Worm (Caenorhabditis elegans): ENCODE data around the gene C53A5.2.

The C53A5.2 gene

DNA sequence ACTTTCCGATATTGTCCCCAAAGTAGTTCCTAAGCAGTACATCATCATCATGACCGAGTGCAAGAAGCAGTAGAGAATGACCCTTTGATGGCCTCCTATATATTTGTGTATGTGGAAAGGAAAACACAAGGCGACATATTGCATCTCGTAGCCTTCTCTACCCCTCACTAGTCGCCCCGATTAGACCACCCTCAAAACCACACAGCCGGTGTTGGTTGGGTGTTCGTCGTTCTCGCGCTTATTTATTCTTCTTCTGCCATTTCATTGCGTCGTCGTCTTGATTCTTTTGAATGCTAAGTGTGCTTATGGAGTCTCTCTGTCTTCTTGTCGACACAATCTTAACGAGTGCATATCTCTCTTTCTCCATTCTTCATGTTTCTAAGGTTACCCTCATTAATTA is 24.8 kb downstream of the C53A5.2 start:
- TF ChIP-seq fkh-2 (tag; optimal IDR thresholded peaks at IDR 0.05) (no peak), mml-1 (tag; optimal IDR thresholded peaks at IDR 0.05) (no peak), ztf-4 (tag; optimal IDR thresholded peaks at IDR 0.05) (no peak), fos-1 (tag; optimal IDR thresholded peaks at IDR 0.05) (no peak), unc-62 (GFP tag; optimal IDR thresholded peaks at IDR 0.05) (no peak), sea-2 (GFP tag; optimal IDR thresholded peaks at IDR 0.05) (no peak), lin-39 (tag; optimal IDR thresholded peaks at IDR 0.05) (no peak), pqm-1 (tag; optimal IDR thresholded peaks at IDR 0.05) (no peak), nfya-1 (tag; optimal IDR thresholded peaks at IDR 0.05; ENCODE audit: insufficient read depth) (no peak), aly-2 (tag; optimal IDR thresholded peaks at IDR 0.05) (no peak)

DNA sequence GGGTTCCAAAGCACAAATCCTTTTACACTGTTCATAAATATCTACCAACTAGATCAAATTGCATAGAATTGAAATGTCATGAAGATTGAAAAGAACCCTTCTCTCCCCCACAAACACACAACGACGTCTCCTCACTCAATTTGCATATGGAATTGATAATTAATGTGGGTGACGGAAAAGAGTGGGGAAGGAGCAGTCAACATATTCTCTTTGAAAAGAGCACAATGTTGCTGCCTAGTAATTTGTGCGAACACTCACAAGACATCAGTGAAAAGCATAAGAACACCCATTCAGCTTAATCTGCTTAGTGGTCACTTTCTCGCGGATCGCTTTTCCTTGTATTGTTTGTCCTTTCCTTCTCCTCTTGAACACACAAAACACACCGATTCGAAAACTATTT is 26.6 kb downstream of the C53A5.2 start:
- TF ChIP-seq nhr-12 (tag; optimal IDR thresholded peaks at IDR 0.05) (no peak), pha-4 (tag; optimal IDR thresholded peaks at IDR 0.05) (peak; percentile 18)

DNA sequence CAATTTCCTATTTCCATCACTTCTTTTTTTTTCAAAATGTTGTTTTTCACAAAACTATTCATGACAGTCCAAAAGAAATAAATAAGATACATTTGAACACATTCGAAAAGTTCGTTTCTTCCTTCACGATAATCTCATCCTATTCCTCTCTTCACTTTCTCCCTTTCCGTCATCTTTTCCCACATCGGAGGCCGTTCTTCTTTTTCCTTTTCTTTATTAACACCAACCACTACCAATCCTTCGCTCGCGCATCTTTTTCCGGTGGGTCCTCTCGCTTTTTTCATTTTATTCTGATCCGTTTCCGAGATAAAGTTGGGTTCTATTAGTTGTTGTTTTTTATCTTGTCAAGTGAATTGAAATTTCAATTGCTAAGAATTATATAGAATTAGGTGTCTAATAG is 27.5 kb downstream of the C53A5.2 start:
- TF ChIP-seq elt-1 (tag; optimal IDR thresholded peaks at IDR 0.05) (no peak), unc-62 (GFP tag; optimal IDR thresholded peaks at IDR 0.05) (no peak), nhr-28 (tag; optimal IDR thresholded peaks at IDR 0.05) (no peak), snpc-4 (tag; optimal IDR thresholded peaks at IDR 0.05) (no peak), hmg-11 (tag; optimal IDR thresholded peaks at IDR 0.05) (no peak), pha-4 (tag; optimal IDR thresholded peaks at IDR 0.05) (no peak), lsy-12 (tag; optimal IDR thresholded peaks at IDR 0.05) (no peak), fkh-2 (tag; optimal IDR thresholded peaks at IDR 0.05) (no peak), nhr-43 (tag; optimal IDR thresholded peaks at IDR 0.05; ENCODE audit: poor library complexity, severe bottlenecking) (no peak), elt-3 (tag; optimal IDR thresholded peaks at IDR 0.05) (no peak), egl-27 (tag; optimal IDR thresholded peaks at IDR 0.05) (no peak), unc-39 (tag; optimal IDR thresholded peaks at IDR 0.05) (no peak), ceh-9 (tag; optimal IDR thresholded peaks at IDR 0.05) (no peak), nhr-23 (tag; optimal IDR thresholded peaks at IDR 0.05) (no peak), nhr-25 (tag; optimal IDR thresholded peaks at IDR 0.05) (no peak), zag-1 (tag; optimal IDR thresholded peaks at IDR 0.05) (no peak), nfya-1 (tag; optimal IDR thresholded peaks at IDR 0.05; ENCODE audit: insufficient read depth) (no peak), ceh-28 (tag; optimal IDR thresholded peaks at IDR 0.05) (no peak), mml-1 (tag; optimal IDR thresholded peaks at IDR 0.05) (no peak), ZK546.5 (tag; optimal IDR thresholded peaks at IDR 0.05) (no peak)

DNA sequence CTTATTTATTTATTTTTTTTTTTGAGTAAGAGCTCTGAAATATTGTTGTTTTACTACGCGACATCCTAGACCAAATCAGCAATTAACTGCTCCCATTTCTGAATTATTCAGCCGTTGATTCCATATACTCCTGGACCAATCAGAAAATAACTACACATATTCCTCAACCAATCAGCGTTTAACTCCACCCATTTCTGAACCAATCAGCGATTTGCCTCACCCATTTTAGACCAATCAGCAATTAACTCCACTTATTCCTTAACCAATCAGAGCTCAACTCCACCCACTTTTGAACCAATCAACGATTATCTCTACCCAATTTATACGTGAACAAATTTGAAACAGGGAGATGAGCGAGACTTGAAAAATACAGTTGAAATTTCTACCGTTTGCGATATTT is 29.3 kb downstream of the C53A5.2 start:
- TF ChIP-seq nhr-77 (tag; optimal IDR thresholded peaks at IDR 0.05): no peak
- no peak for TF ChIP-seq nhr-28 (tag; optimal IDR thresholded peaks at IDR 0.05)
- peak; percentile 78 for TF ChIP-seq nfya-1 (tag; optimal IDR thresholded peaks at IDR 0.05; ENCODE audit: insufficient read depth)
- no peak for TF ChIP-seq nhr-43 (tag; optimal IDR thresholded peaks at IDR 0.05; ENCODE audit: poor library complexity, severe bottlenecking)
- TF ChIP-seq pha-4 (tag; optimal IDR thresholded peaks at IDR 0.05): no peak
- TF ChIP-seq daf-12 (tag; optimal IDR thresholded peaks at IDR 0.05): no peak
- no peak for TF ChIP-seq nhr-11 (tag; optimal IDR thresholded peaks at IDR 0.05)

DNA sequence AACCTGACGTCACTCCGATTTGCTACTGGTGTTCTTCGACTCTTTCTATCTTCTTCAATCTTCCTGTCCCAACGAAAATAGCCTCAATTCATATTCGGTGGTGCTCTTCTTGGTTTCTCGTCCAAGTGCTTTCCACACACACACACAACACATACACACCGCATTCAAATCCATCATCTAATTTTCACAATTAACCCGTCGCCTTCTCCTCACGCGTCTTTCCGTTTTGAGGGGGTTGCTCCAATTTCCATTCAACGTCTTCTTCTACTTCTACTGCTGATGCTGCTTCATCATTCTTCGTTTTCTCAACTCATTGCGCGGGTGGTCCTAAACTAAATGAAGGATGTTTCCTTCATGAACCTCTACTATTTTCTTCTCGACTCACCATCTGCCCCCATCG is 31.9 kb downstream of the C53A5.2 start:
- TF ChIP-seq ceh-82 (tag; optimal IDR thresholded peaks at IDR 0.05): no peak
- TF ChIP-seq sea-2 (GFP tag; optimal IDR thresholded peaks at IDR 0.05): no peak
- TF ChIP-seq nhr-237 (tag; optimal IDR thresholded peaks at IDR 0.05): no peak
- TF ChIP-seq unc-62 (GFP tag; optimal IDR thresholded peaks at IDR 0.05): no peak
- TF ChIP-seq pha-4 (tag; optimal IDR thresholded peaks at IDR 0.05): no peak
- no peak for TF ChIP-seq elt-1 (tag; optimal IDR thresholded peaks at IDR 0.05)
- TF ChIP-seq pqm-1 (tag; optimal IDR thresholded peaks at IDR 0.05): no peak

DNA sequence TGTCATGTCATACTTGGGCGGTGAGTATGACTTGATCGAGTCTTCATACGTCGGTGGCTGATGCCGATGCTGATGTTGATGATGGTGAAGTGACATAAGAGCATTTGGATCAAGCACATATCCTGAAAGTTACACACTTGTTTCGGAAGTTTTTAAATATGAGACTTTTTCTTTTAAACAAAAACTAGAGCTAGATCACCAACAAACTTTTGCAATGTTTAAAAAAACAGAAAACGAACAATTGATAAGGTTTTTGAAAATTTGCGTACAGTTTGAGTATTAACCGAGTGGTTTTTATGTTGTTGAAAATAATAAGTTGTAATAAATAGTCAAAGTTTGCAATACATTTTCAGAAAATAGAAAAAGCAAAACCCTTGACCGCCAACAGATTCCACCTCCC is 38.4 kb downstream of the C53A5.2 start, which contains the start of gene R02D5.4:
Gene R02D5.4, minus strand, starts transcription at position 101 of the 400 bp plus-strand sequence.
- TF ChIP-seq unc-62 (GFP tag; optimal IDR thresholded peaks at IDR 0.05) (no peak), fos-1 (tag; optimal IDR thresholded peaks at IDR 0.05) (no peak), fkh-2 (tag; optimal IDR thresholded peaks at IDR 0.05) (no peak), nhr-11 (tag; optimal IDR thresholded peaks at IDR 0.05) (no peak), ZK546.5 (tag; optimal IDR thresholded peaks at IDR 0.05) (no peak), hmg-11 (tag; optimal IDR thresholded peaks at IDR 0.05) (no peak), unc-39 (tag; optimal IDR thresholded peaks at IDR 0.05) (no peak), ceh-28 (tag; optimal IDR thresholded peaks at IDR 0.05) (no peak), sea-2 (GFP tag; optimal IDR thresholded peaks at IDR 0.05) (no peak), nhr-25 (tag; optimal IDR thresholded peaks at IDR 0.05) (no peak), egl-27 (tag; optimal IDR thresholded peaks at IDR 0.05) (no peak), ceh-9 (tag; optimal IDR thresholded peaks at IDR 0.05) (no peak)

Measured in whole organism, L3 larva.